Fruit fly (Drosophila melanogaster) whole organism, embryonic: ENCODE measurements around the gene bark.

ENCODE experiments used
- CG10274 ChIP-seq: fragments of 200-800 bp; sonication (Bioruptor generic); optimal IDR thresholded peaks from 3 replicates; lab custom pipeline; 2017; ENCODE audit warnings: missing biosample characterization, mild to moderate bottlenecking, missing genetic modification characterization
- CG12236 ChIP-seq: fragments of 200-800 bp; sonication (Bioruptor generic); optimal IDR thresholded peaks from 2 replicates; lab custom pipeline; 2016; ENCODE audit warnings: missing biosample characterization, missing genetic modification characterization
- CG13296 ChIP-seq: fragments of 200-800 bp; sonication (Bioruptor generic); optimal IDR thresholded peaks from 3 replicates; lab custom pipeline; 2018; ENCODE audit warnings: missing biosample characterization, mild to moderate bottlenecking, missing genetic modification characterization
- CG2678 ChIP-seq: fragments of 200-800 bp; sonication (Bioruptor generic); optimal IDR thresholded peaks from 3 replicates; lab custom pipeline; 2019; ENCODE audit warnings: missing biosample characterization, mild to moderate bottlenecking, missing genetic modification characterization, moderate library complexity
- CG7839 ChIP-seq: fragments of 200-800 bp; sonication (Bioruptor generic); optimal IDR thresholded peaks from 3 replicates; lab custom pipeline; 2018; ENCODE audit warnings: missing biosample characterization, mild to moderate bottlenecking, missing genetic modification characterization, moderate library complexity
- CG8281 ChIP-seq: fragments of 200-800 bp; sonication (Bioruptor generic); optimal IDR thresholded peaks from 2 replicates; lab custom pipeline; 2018; ENCODE audit warnings: missing biosample characterization, mild to moderate bottlenecking, missing genetic modification characterization, moderate library complexity
- Tbp ChIP-seq: fragments of >200 bp; optimal IDR thresholded peaks from 2 replicates; lab custom pipeline; 2018; ENCODE audit warnings: missing biosample characterization, missing genetic modification characterization
- lola ChIP-seq, 3 experiments: fragments of >200 bp in 2 of 3; fragments of 200-800 bp in 1 of 3; sonication (Bioruptor generic) in 1 of 3; optimal IDR thresholded peaks; 2 replicates each; lab custom pipeline; 2017 to 2019; ENCODE audit warnings: missing biosample characterization in 3 of 3, missing genetic modification characterization in 3 of 3, mild to moderate bottlenecking in 1 of 3, moderate library complexity in 1 of 3

dm6 chr2L:3814163-3814562, 27.2 kb downstream of the bark start:
- TF ChIP-seq CG7839 (tag; lab: Kevin White, UChicago) = no peak
- TF ChIP-seq Tbp (GFP tag; lab: Kevin White, UChicago) = no peak
- no peak for TF ChIP-seq CG2678
- TF ChIP-seq lola (GFP tag; optimal IDR thresholded peaks at IDR 0.05; lab: Kevin White, UChicago) = no peak
- TF ChIP-seq CG10274 (GFP tag; lab: Kevin White, UChicago) = no peak
- TF ChIP-seq CG12236 (GFP tag; lab: Kevin White, UChicago) = no peak
- no peak for TF ChIP-seq CG8281 (tag; lab: Kevin White, UChicago)
- TF ChIP-seq CG13296 = no peak
